Worm (Caenorhabditis elegans) whole organism, young adult: Measurements from ENCODE around the gene pch-2.
A peak's percentile ranks its signal among the peaks of the same experiment; 100 is the strongest.

Experiments
- B0019.2 ChIP-seq: fragments of 200-800 bp; sonication (Bioruptor generic); conservative IDR thresholded peaks from 2 replicates; pipeline ENCODE4 v1.3.6; 2022; ENCODE audit warnings: missing genetic modification reagents, missing genetic modification characterization, missing compliant biosample characterization
- C06A6.2 ChIP-seq: fragments of 200-800 bp; sonication (Bioruptor generic); conservative IDR thresholded peaks from 2 replicates; pipeline ENCODE4 v1.3.6; 2022; ENCODE audit warnings: missing genetic modification characterization, missing compliant biosample characterization
- F22D6.2 ChIP-seq: sonication (generic microtip); optimal IDR thresholded peaks from 2 replicates; lab custom pipeline; 2016; ENCODE audit warnings: mild to moderate bottlenecking, missing genetic modification characterization, missing compliant biosample characterization
- F37B4.10 ChIP-seq: fragments of 200-800 bp; sonication (Bioruptor generic); IDR thresholded peaks from 2 replicates; pipeline ENCODE4 v1.3.6; 2022; ENCODE audit warnings: missing genetic modification characterization, missing compliant biosample characterization
- F52B5.7 ChIP-seq: sonication (generic microtip); optimal IDR thresholded peaks from 2 replicates; lab custom pipeline; 2016; ENCODE audit warnings: mild to moderate bottlenecking, missing genetic modification characterization, missing compliant biosample characterization
- F57C9.4 ChIP-seq: sonication (generic microtip); optimal IDR thresholded peaks from 2 replicates; lab custom pipeline; 2017; ENCODE audit warnings: mild to moderate bottlenecking, missing genetic modification characterization, missing compliant biosample characterization
- Y79H2A.3 ChIP-seq: fragments of 200-800 bp; sonication (Bioruptor generic); conservative IDR thresholded peaks from 2 replicates; pipeline ENCODE4 v1.3.6; 2022; ENCODE audit warnings: missing genetic modification reagents, missing genetic modification characterization, missing compliant biosample characterization
- Y95B8A.8 ChIP-seq: fragments of 200-800 bp; sonication (Bioruptor generic); IDR thresholded peaks from 2 replicates; pipeline ENCODE4 v1.3.6; 2022; ENCODE audit warnings: missing genetic modification reagents, missing genetic modification characterization, missing compliant biosample characterization
- ZK185.1 ChIP-seq: sonication (generic microtip); optimal IDR thresholded peaks from 2 replicates; lab custom pipeline; 2016; ENCODE audit warnings: mild to moderate bottlenecking, missing genetic modification characterization, missing compliant biosample characterization; ENCODE audit not compliant: poor library complexity, severe bottlenecking
- ama-1 ChIP-seq, 3 experiments: fragments of 150-350 bp in 1 of 3; sonication (generic microtip) in 2 of 3; optimal IDR thresholded peaks; 2 replicates each; lab custom pipeline; 2014 to 2018; ENCODE audit warnings: missing biosample characterization in 2 of 3, missing genetic modification characterization in 2 of 3, missing genetic modification reagents in 2 of 3
- bed-1 ChIP-seq: fragments of 200-800 bp; sonication (Bioruptor generic); IDR thresholded peaks from 2 replicates; pipeline ENCODE4 v1.3.6; 2022; ENCODE audit warnings: missing genetic modification reagents, missing genetic modification characterization, missing compliant biosample characterization
- bed-2 ChIP-seq: fragments of 200-800 bp; sonication (Bioruptor generic); IDR thresholded peaks from 2 replicates; pipeline ENCODE4 v1.3.6; 2022; ENCODE audit warnings: missing genetic modification reagents, missing genetic modification characterization, missing compliant biosample characterization
- ccch-3 ChIP-seq: fragments of 200-800 bp; sonication (Bioruptor generic); optimal IDR thresholded peaks from 2 replicates; lab custom pipeline; 2018; ENCODE audit warnings: mild to moderate bottlenecking, missing genetic modification characterization, missing compliant biosample characterization
- ceh-100 ChIP-seq: fragments of 200-800 bp; sonication (Bioruptor generic); IDR thresholded peaks from 2 replicates; pipeline ENCODE4 v1.3.6; 2022; ENCODE audit warnings: missing genetic modification reagents, missing genetic modification characterization, missing compliant biosample characterization
- ceh-58 ChIP-seq: fragments of 200-800 bp; sonication (Bioruptor generic); IDR thresholded peaks from 2 replicates; pipeline ENCODE4 v1.3.6; 2022; ENCODE audit warnings: missing genetic modification characterization, missing compliant biosample characterization
- ceh-79 ChIP-seq: sonication (generic microtip); optimal IDR thresholded peaks from 2 replicates; lab custom pipeline; 2017; ENCODE audit warnings: mild to moderate bottlenecking, missing genetic modification characterization, missing compliant biosample characterization
- ceh-91 ChIP-seq: fragments of 200-800 bp; sonication (Bioruptor generic); IDR thresholded peaks from 2 replicates; pipeline ENCODE4 v1.3.6; 2022; ENCODE audit warnings: missing genetic modification reagents, missing genetic modification characterization, missing compliant biosample characterization
- dox-1 ChIP-seq: fragments of 200-800 bp; sonication (Bioruptor generic); IDR thresholded peaks from 2 replicates; pipeline ENCODE4 v1.3.6; 2022; ENCODE audit warnings: missing genetic modification reagents, missing genetic modification characterization, missing compliant biosample characterization
- dpl-1 ChIP-seq: fragments of 150-350 bp; optimal IDR thresholded peaks from 2 replicates; lab custom pipeline; 2014; ENCODE audit warnings: missing biosample characterization, missing genetic modification reagents, missing genetic modification characterization
- efl-1 ChIP-seq: fragments of 150-350 bp; optimal IDR thresholded peaks from 2 replicates; lab custom pipeline; 2014; ENCODE audit warnings: missing biosample characterization, missing genetic modification reagents, missing genetic modification characterization
- egl-18 ChIP-seq: fragments of 200-800 bp; sonication (Bioruptor generic); IDR thresholded peaks from 2 replicates; pipeline ENCODE4 v1.3.6; 2022; ENCODE audit warnings: missing genetic modification reagents, missing genetic modification characterization, missing compliant biosample characterization
- egl-44 ChIP-seq: fragments of 200-800 bp; sonication (Bioruptor generic); IDR thresholded peaks from 2 replicates; pipeline ENCODE4 v1.3.6; 2022; ENCODE audit warnings: missing genetic modification reagents, missing genetic modification characterization, missing compliant biosample characterization
- fkh-3 ChIP-seq: sonication (generic microtip); optimal IDR thresholded peaks from 2 replicates; lab custom pipeline; 2016; ENCODE audit warnings: mild to moderate bottlenecking, missing genetic modification characterization, missing compliant biosample characterization
- gei-17 ChIP-seq: fragments of 200-800 bp; sonication (Bioruptor generic); optimal IDR thresholded peaks from 2 replicates; lab custom pipeline; 2018; ENCODE audit warnings: mild to moderate bottlenecking, missing genetic modification characterization, missing compliant biosample characterization
- him-1 ChIP-seq: sonication (generic microtip); optimal IDR thresholded peaks from 2 replicates; lab custom pipeline; 2016; ENCODE audit warnings: missing genotype, missing genetic modification reagents, missing genetic modification characterization, missing compliant biosample characterization
- hlh-26 ChIP-seq: fragments of 200-800 bp; sonication (Bioruptor generic); conservative IDR thresholded peaks from 2 replicates; pipeline ENCODE4 v1.3.6; 2022; ENCODE audit warnings: missing genetic modification reagents, missing genetic modification characterization, missing compliant biosample characterization
- hmg-20 ChIP-seq: fragments of 200-800 bp; sonication (Bioruptor generic); IDR thresholded peaks from 2 replicates; pipeline ENCODE4 v1.3.6; 2022; ENCODE audit warnings: missing genetic modification reagents, missing genetic modification characterization, missing compliant biosample characterization
- hsf-1 ChIP-seq: fragments of 200-800 bp; sonication (Bioruptor generic); IDR thresholded peaks from 2 replicates; pipeline ENCODE4 v1.3.6; 2022; ENCODE audit warnings: missing genetic modification reagents, missing genetic modification characterization, missing compliant biosample characterization
- lin-26 ChIP-seq: fragments of 200-800 bp; sonication (Bioruptor generic); IDR thresholded peaks from 2 replicates; pipeline ENCODE4 v1.3.6; 2022; ENCODE audit warnings: missing genetic modification reagents, missing genetic modification characterization, missing compliant biosample characterization
- madf-10 ChIP-seq: sonication (generic microtip); optimal IDR thresholded peaks from 2 replicates; lab custom pipeline; 2016; ENCODE audit warnings: mild to moderate bottlenecking, missing genetic modification characterization, missing compliant biosample characterization
- madf-3 ChIP-seq: fragments of 200-800 bp; sonication (Bioruptor generic); IDR thresholded peaks from 2 replicates; pipeline ENCODE4 v1.3.6; 2022; ENCODE audit warnings: missing genetic modification reagents, missing genetic modification characterization, missing compliant biosample characterization
- mcd-1 ChIP-seq: fragments of 200-800 bp; sonication (Bioruptor generic); IDR thresholded peaks from 2 replicates; pipeline ENCODE4 v1.3.6; 2022; ENCODE audit warnings: missing genetic modification reagents, missing genetic modification characterization, missing compliant biosample characterization
- mes-4 ChIP-seq: sonication (generic microtip); optimal IDR thresholded peaks from 2 replicates; lab custom pipeline; 2016; ENCODE audit warnings: missing genotype, missing genetic modification characterization, missing compliant biosample characterization
- mxl-1 ChIP-seq: sonication (generic microtip); optimal IDR thresholded peaks from 2 replicates; lab custom pipeline; 2016; ENCODE audit warnings: missing genetic modification characterization, missing compliant biosample characterization
- nfyb-1 ChIP-seq: fragments of 200-800 bp; sonication (Bioruptor generic); IDR thresholded peaks from 2 replicates; pipeline ENCODE4 v1.3.6; 2022; ENCODE audit warnings: missing genetic modification reagents, missing genetic modification characterization, missing compliant biosample characterization
- nhr-179 ChIP-seq: sonication (generic microtip); optimal IDR thresholded peaks from 2 replicates; lab custom pipeline; 2016; ENCODE audit warnings: mild to moderate bottlenecking, missing genetic modification characterization, missing compliant biosample characterization
- nhr-27 ChIP-seq: fragments of 200-800 bp; sonication (Bioruptor generic); optimal IDR thresholded peaks from 2 replicates; lab custom pipeline; 2018; ENCODE audit warnings: mild to moderate bottlenecking, missing genetic modification characterization, moderate library complexity, missing compliant biosample characterization
- nhr-80 ChIP-seq: sonication (generic microtip); optimal IDR thresholded peaks from 2 replicates; lab custom pipeline; 2016; ENCODE audit warnings: missing genetic modification characterization, missing compliant biosample characterization
- nhr-90 ChIP-seq: sonication (generic microtip); optimal IDR thresholded peaks from 2 replicates; lab custom pipeline; 2016; ENCODE audit warnings: missing genotype, mild to moderate bottlenecking, missing genetic modification characterization, missing compliant biosample characterization
- pha-4 ChIP-seq: fragments of 150-350 bp; sonication (generic microtip); optimal IDR thresholded peaks from 2 replicates; lab custom pipeline; 2014; ENCODE audit warnings: missing biosample characterization, missing genetic modification reagents, missing genetic modification characterization
- repo-1 ChIP-seq: sonication (generic microtip); optimal IDR thresholded peaks from 2 replicates; lab custom pipeline; 2017; ENCODE audit warnings: mild to moderate bottlenecking, missing genetic modification characterization, missing compliant biosample characterization
- rpc-1 ChIP-seq, 2 experiments: fragments of 150-350 bp in 1 of 2; sonication (generic microtip) in 1 of 2; optimal IDR thresholded peaks; 2 replicates each; lab custom pipeline; 2014 to 2018; ENCODE audit warnings: missing biosample characterization in 1 of 2, missing genetic modification characterization in 1 of 2, missing genetic modification reagents in 1 of 2, missing genotype in 1 of 2
- snpc-1.3 ChIP-seq: sonication (generic microtip); optimal IDR thresholded peaks from 2 replicates; lab custom pipeline; 2017; ENCODE audit warnings: missing genetic modification characterization, mild to moderate bottlenecking, missing compliant biosample characterization, antibody characterized with exemption, moderate library complexity, missing genotype, missing genetic modification reagents; ENCODE audit not compliant: insufficient read depth
- sptf-2 ChIP-seq: fragments of 200-800 bp; sonication (Bioruptor generic); optimal IDR thresholded peaks from 2 replicates; lab custom pipeline; 2018; ENCODE audit warnings: mild to moderate bottlenecking, missing genetic modification characterization, missing compliant biosample characterization
- tlf-1 ChIP-seq: fragments of 200-800 bp; sonication (Bioruptor generic); optimal IDR thresholded peaks from 2 replicates; lab custom pipeline; 2018; ENCODE audit warnings: mild to moderate bottlenecking, missing genetic modification characterization, missing compliant biosample characterization
- xnd-1 ChIP-seq: sonication (generic microtip); optimal IDR thresholded peaks from 2 replicates; lab custom pipeline; 2016; ENCODE audit warnings: missing genotype, missing genetic modification reagents, missing genetic modification characterization, missing compliant biosample characterization
- ztf-18 ChIP-seq: sonication (generic microtip); optimal IDR thresholded peaks from 2 replicates; lab custom pipeline; 2016; ENCODE audit warnings: missing genotype, mild to moderate bottlenecking, missing genetic modification characterization, missing compliant biosample characterization
- ztf-22 ChIP-seq: fragments of 200-800 bp; sonication (Bioruptor generic); optimal IDR thresholded peaks from 2 replicates; lab custom pipeline; 2018; ENCODE audit warnings: mild to moderate bottlenecking, missing genetic modification characterization, moderate library complexity, missing compliant biosample characterization

Gene pch-2

ce11 chrII:8185016-8185493 is 26.9 kb downstream of the pch-2 start, which contains the start of the genes mig-5 and cct-1:
Gene mig-5 (minus strand): TSS chrII:8185023.
Gene cct-1 (plus strand): TSS chrII:8185443.
- TF ChIP-seq bed-2 (GFP tag; lab: Robert Waterston, UW) (no peak), madf-3 (GFP tag; lab: Robert Waterston, UW) (peak; percentile 83; the same call in 1 of the 2 replicates), ztf-22 (GFP tag; lab: Kevin White, UChicago) (no peak), gei-17 (GFP tag; lab: Kevin White, UChicago) (peak; percentile 64), rpc-1 (optimal IDR thresholded peaks at IDR 0.05; lab: Kevin White, UChicago) (peak; percentile 41), rpc-1 (tag; optimal IDR thresholded peaks at IDR 0.05; lab: Kevin White, UChicago) (no peak), mcd-1 (peak; percentile 99), ceh-79 (tag; lab: Kevin White, UChicago) (no peak), repo-1 (peak; percentile 84), F37B4.10 (GFP tag; lab: Robert Waterston, UW) (no peak), hlh-26 (GFP tag; lab: Robert Waterston, UW) (no peak), ccch-3 (GFP tag; lab: Kevin White, UChicago) (no peak), F57C9.4 (tag; lab: Kevin White, UChicago) (no peak), him-1 (tag; lab: Kevin White, UChicago) (peak; percentile 54), mxl-1 (tag; lab: Kevin White, UChicago) (no peak), nhr-27 (tag; lab: Kevin White, UChicago) (no peak), pha-4 (tag; lab: Kevin White, UChicago) (peak; percentile 86), snpc-1.3 (tag; lab: Kevin White, UChicago) (peak; percentile 62), madf-10 (tag; lab: Kevin White, UChicago) (peak; percentile 86), egl-44 (GFP tag; lab: Robert Waterston, UW) (no peak), nhr-80 (tag; lab: Kevin White, UChicago) (peak; percentile 62), egl-18 (GFP tag; lab: Robert Waterston, UW) (no peak), hsf-1 (peak; percentile 90), Y95B8A.8 (GFP tag; lab: Robert Waterston, UW) (peak; percentile 74; the same call in 1 of the 2 replicates), nfyb-1 (GFP tag; lab: Robert Waterston, UW) (peak; percentile 96), B0019.2 (GFP tag; lab: Robert Waterston, UW) (0 out of 2 replicates have a peak, but pooled peaks have one; percentile 22), ama-1 (optimal IDR thresholded peaks at IDR 0.05; lab: Kevin White, UChicago) (no peak), ama-1 (GFP tag; optimal IDR thresholded peaks at IDR 0.05; lab: Kevin White, UChicago) (no peak), nhr-179 (tag; lab: Kevin White, UChicago) (no peak), ZK185.1 (peak; percentile 96), nhr-90 (no peak), dpl-1 (GFP tag; lab: Kevin White, UChicago) (peak; percentile 53), ceh-58 (GFP tag; lab: Robert Waterston, UW) (no peak), mes-4 (tag; lab: Kevin White, UChicago) (no peak), F52B5.7 (tag; lab: Kevin White, UChicago) (no peak), xnd-1 (tag; lab: Kevin White, UChicago) (peak; percentile 16), tlf-1 (peak; percentile 84), C06A6.2 (peak; percentile 86), sptf-2 (no peak), lin-26 (no peak), Y79H2A.3 (GFP tag; lab: Robert Waterston, UW) (no peak), fkh-3 (tag; lab: Kevin White, UChicago) (no peak), bed-1 (no peak), efl-1 (GFP tag; lab: Kevin White, UChicago) (peak; percentile 81), F22D6.2 (peak; percentile 60), hmg-20 (GFP tag; lab: Robert Waterston, UW) (peak; percentile 73; the same call in 1 of the 2 replicates), ztf-18 (tag; lab: Kevin White, UChicago) (peak; percentile 77), ceh-91 (GFP tag; lab: Robert Waterston, UW) (peak; percentile 87), ceh-100 (GFP tag; lab: Robert Waterston, UW) (peak; percentile 82), dox-1 (GFP tag; lab: Robert Waterston, UW) (peak; percentile 95)
